Fruit fly (Drosophila melanogaster): ENCODE measurements around the gene RhoGAP16F.
A peak's percentile ranks its signal among the peaks of the same experiment; 100 is the strongest.

RhoGAP16F gene

dm6 chrX:18092810-18093222 is at the start of gene RhoGAP16F:
Gene RhoGAP16F, plus strand, starts transcription at chrX:18093145.
- TF ChIP-seq noc (tag; optimal IDR thresholded peaks at IDR 0.05), result peak; percentile 81

dm6 chrX:18043691-18044090 is 49.3 kb upstream of the RhoGAP16F start, which contains the start of gene CG15373:
Gene CG15373, plus strand, starts transcription at chrX:18043991.
- TF ChIP-seq noc (tag; optimal IDR thresholded peaks at IDR 0.05), result no peak

- no peak for TF ChIP-seq noc (tag; optimal IDR thresholded peaks at IDR 0.05)
Measured at dm6 chrX:18052135-18052534, 40.8 kb upstream of the RhoGAP16F start.

- no peak for TF ChIP-seq noc (tag; optimal IDR thresholded peaks at IDR 0.05)
Measured at dm6 chrX:18057202-18057601, 35.7 kb upstream of the RhoGAP16F start.

- TF ChIP-seq noc (tag; optimal IDR thresholded peaks at IDR 0.05), result no peak
Measured at dm6 chrX:18058108-18058507, 34.8 kb upstream of the RhoGAP16F start.

- no peak for TF ChIP-seq noc (tag; optimal IDR thresholded peaks at IDR 0.05)
Measured at dm6 chrX:18063144-18063772, 29.7 kb upstream of the RhoGAP16F start, which contains the start of gene Sh. Gene Sh, minus strand, starts transcription at chrX:18063247.

dm6 chrX:18064183-18064582 is 28.8 kb upstream of the RhoGAP16F start, which contains the start of gene Dhc16F:
Gene Dhc16F, plus strand, starts transcription at chrX:18064483.
- TF ChIP-seq noc (tag; optimal IDR thresholded peaks at IDR 0.05), result no peak

- TF ChIP-seq noc (tag; optimal IDR thresholded peaks at IDR 0.05), result no peak
Measured at dm6 chrX:18082674-18083073, 10.3 kb upstream of the RhoGAP16F start.

dm6 chrX:18083528-18084365 is 9.2 kb upstream of the RhoGAP16F start:
- no peak for TF ChIP-seq noc (tag; optimal IDR thresholded peaks at IDR 0.05)

dm6 chrX:18084614-18085469 is 8.1 kb upstream of the RhoGAP16F start:
- no peak for TF ChIP-seq noc (tag; optimal IDR thresholded peaks at IDR 0.05)

dm6 chrX:18085470-18085797 is 7.5 kb upstream of the RhoGAP16F start, which contains the start of gene Ada3:
Gene Ada3, plus strand, starts transcription at chrX:18085761.
- TF ChIP-seq noc (tag; optimal IDR thresholded peaks at IDR 0.05), result peak; percentile 84

dm6 chrX:18088432-18088831 is 4.5 kb upstream of the RhoGAP16F start, which contains the start of gene CG7536:
Gene CG7536, minus strand, starts transcription at chrX:18088532.
- TF ChIP-seq noc (tag; optimal IDR thresholded peaks at IDR 0.05), result no peak

- no peak for TF ChIP-seq noc (tag; optimal IDR thresholded peaks at IDR 0.05)
Measured at dm6 chrX:18090333-18090732, 2.6 kb upstream of the RhoGAP16F start, which contains the start of gene Swt1. Gene Swt1, minus strand, starts transcription at chrX:18090509.

- TF ChIP-seq noc (tag; optimal IDR thresholded peaks at IDR 0.05), result peak; percentile 29
Measured at dm6 chrX:18091159-18091676, 1.7 kb upstream of the RhoGAP16F start, which contains the start of gene scu. Gene scu, plus strand, starts transcription at chrX:18091259.

- no peak for TF ChIP-seq noc (tag; optimal IDR thresholded peaks at IDR 0.05)
Measured at dm6 chrX:18092126-18092525, 819 bp upstream of the RhoGAP16F start.

- TF ChIP-seq noc (tag; optimal IDR thresholded peaks at IDR 0.05), result no peak
Measured at dm6 chrX:18094130-18094529, 1.2 kb downstream of the RhoGAP16F start.

Data from whole organism, larva.